Worm (Caenorhabditis elegans) whole organism, L4 larva: ENCODE results near the gene dmsr-5.
A peak's percentile ranks its signal among the peaks of the same experiment; 100 is the strongest.

Source experiments
- ama-1 ChIP-seq: fragments of 150-350 bp; optimal IDR thresholded peaks from 2 replicates; lab custom pipeline; 2014; ENCODE audit warnings: inconsistent platforms, mixed read lengths
- fos-1 ChIP-seq: fragments of 150-350 bp; optimal IDR thresholded peaks from 2 replicates; lab custom pipeline; 2014; ENCODE audit warnings: missing biosample characterization, missing genetic modification characterization
- nhr-76 ChIP-seq: fragments of 150-350 bp; optimal IDR thresholded peaks from 2 replicates; lab custom pipeline; 2014; ENCODE audit warnings: missing biosample characterization, missing genetic modification characterization
- unc-39 ChIP-seq: sonication (generic microtip); optimal IDR thresholded peaks from 2 replicates; lab custom pipeline; 2017; ENCODE audit warnings: missing biosample characterization, missing genetic modification characterization
- unc-62 ChIP-seq, 3 experiments: fragments of 150-350 bp in 1 of 3; sonication (generic microtip); optimal IDR thresholded peaks in 2 of 3; peaks in 1 of 3; 1 replicate in 1 of 3; 2 replicates in 2 of 3; lab custom pipeline; 2014 to 2017; ENCODE audit warnings: missing biosample characterization in 3 of 3, missing genetic modification characterization in 3 of 3, missing genetic modification reagents in 3 of 3, missing genotype in 1 of 3

ce11 chrIII:11036132-11036531 is 41.1 kb upstream of the dmsr-5 start:
- no peak for TF ChIP-seq nhr-76
- no peak for TF ChIP-seq unc-39 (tag; lab: Kevin White, UChicago)
- TF ChIP-seq ama-1 (lab: Kevin White, UChicago) = peak; percentile 29
- no peak for TF ChIP-seq fos-1
- TF ChIP-seq unc-62 (GFP tag; optimal IDR thresholded peaks at IDR 0.05 in 1 of 2; lab: Kevin White, UChicago) = peak in 1 of 2 experiments; percentile 97
- no peak for TF ChIP-seq unc-62 (tag; optimal IDR thresholded peaks at IDR 0.05; lab: Kevin White, UChicago)
